Fruit fly (Drosophila melanogaster) whole organism, embryonic: ENCODE results near the gene nanos.

Experiments used
- Adf1 ChIP-seq: fragments of 200-800 bp; sonication (Bioruptor generic); IDR thresholded peaks from 2 replicates; pipeline ENCODE4 v1.3.6; 2022; ENCODE audit warnings: missing biosample characterization, missing genetic modification characterization
- CG11093 ChIP-seq: fragments of 200-800 bp; sonication (Bioruptor generic); IDR thresholded peaks from 3 replicates; pipeline ENCODE4 v1.3.6; 2022; ENCODE audit warnings: missing biosample characterization, missing genetic modification characterization
- CG1233 ChIP-seq: fragments of 200-800 bp; sonication (Bioruptor generic); optimal IDR thresholded peaks from 4 replicates; lab custom pipeline; 2018; ENCODE audit warnings: missing biosample characterization, mild to moderate bottlenecking, missing genetic modification characterization
- CG12391 ChIP-seq: fragments of 200-800 bp; sonication (Bioruptor generic); optimal IDR thresholded peaks from 3 replicates; lab custom pipeline; 2018; ENCODE audit warnings: missing biosample characterization, mild to moderate bottlenecking, missing genetic modification characterization, moderate library complexity
- CG12659 ChIP-seq: fragments of 200-800 bp; sonication (Bioruptor generic); optimal IDR thresholded peaks from 3 replicates; lab custom pipeline; 2017; ENCODE audit warnings: mild to moderate bottlenecking, missing biosample characterization, missing genetic modification reagents, missing genetic modification characterization
- CG12769 ChIP-seq: fragments of 200-800 bp; sonication (Bioruptor generic); optimal IDR thresholded peaks from 2 replicates; lab custom pipeline; 2019; ENCODE audit warnings: missing biosample characterization, mild to moderate bottlenecking, missing genetic modification characterization, moderate library complexity
- CG14050 ChIP-seq: fragments of 200-800 bp; sonication (Bioruptor generic); IDR thresholded peaks from 3 replicates; pipeline ENCODE4 v1.3.6; 2022; ENCODE audit warnings: missing biosample characterization, missing genetic modification characterization
- CG14710 ChIP-seq: fragments of 200-800 bp; sonication (Bioruptor generic); optimal IDR thresholded peaks from 3 replicates; lab custom pipeline; 2019; ENCODE audit warnings: missing biosample characterization, mild to moderate bottlenecking, missing genetic modification characterization, moderate library complexity
- CG15514 ChIP-seq: fragments of 200-800 bp; sonication (Bioruptor generic); optimal IDR thresholded peaks from 3 replicates; lab custom pipeline; 2017; ENCODE audit warnings: missing biosample characterization, missing genetic modification characterization, mild to moderate bottlenecking, moderate library complexity, missing genetic modification reagents
- CG15601 ChIP-seq: fragments of 200-800 bp; sonication (Bioruptor generic); optimal IDR thresholded peaks from 3 replicates; lab custom pipeline; 2019; ENCODE audit warnings: missing biosample characterization, mild to moderate bottlenecking, missing genetic modification characterization, moderate library complexity
- CG17612 ChIP-seq: fragments of 200-800 bp; sonication (Bioruptor generic); IDR thresholded peaks from 2 replicates; pipeline ENCODE4 v1.3.6; 2022; ENCODE audit warnings: missing biosample characterization, missing genetic modification characterization
- CG18011 ChIP-seq: fragments of 200-800 bp; sonication (Bioruptor generic); optimal IDR thresholded peaks from 2 replicates; lab custom pipeline; 2017; ENCODE audit warnings: missing biosample characterization, missing genetic modification characterization, mild to moderate bottlenecking, moderate library complexity, missing genotype
- CG1832 ChIP-seq: fragments of 200-800 bp; sonication (Bioruptor generic); optimal IDR thresholded peaks from 2 replicates; lab custom pipeline; 2017; ENCODE audit warnings: missing biosample characterization, mild to moderate bottlenecking, missing genetic modification characterization, inconsistent platforms
- CG2678 ChIP-seq: fragments of 200-800 bp; sonication (Bioruptor generic); optimal IDR thresholded peaks from 3 replicates; lab custom pipeline; 2019; ENCODE audit warnings: missing biosample characterization, mild to moderate bottlenecking, missing genetic modification characterization, moderate library complexity
- CG32772 ChIP-seq: fragments of 200-800 bp; sonication (Bioruptor generic); IDR thresholded peaks from 2 replicates; pipeline ENCODE4 v1.3.6; 2022; ENCODE audit warnings: missing biosample characterization, missing genetic modification characterization
- CG3995 ChIP-seq: fragments of 200-800 bp; sonication (Bioruptor generic); optimal IDR thresholded peaks from 3 replicates; lab custom pipeline; 2016; ENCODE audit warnings: missing biosample characterization, missing genetic modification characterization
- CG42726 ChIP-seq: fragments of 200-800 bp; sonication (Bioruptor generic); IDR thresholded peaks from 2 replicates; pipeline ENCODE4 v1.3.6; 2022; ENCODE audit warnings: missing biosample characterization, missing genetic modification characterization; ENCODE audit not compliant: partially characterized antibody
- CG4424 ChIP-seq: fragments of 200-800 bp; sonication (Bioruptor generic); optimal IDR thresholded peaks from 3 replicates; lab custom pipeline; 2016; ENCODE audit warnings: missing biosample characterization, missing genetic modification characterization
- CG4707 ChIP-seq: fragments of 200-800 bp; sonication (Bioruptor generic); optimal IDR thresholded peaks from 2 replicates; lab custom pipeline; 2018; ENCODE audit warnings: missing biosample characterization, mild to moderate bottlenecking, missing genetic modification characterization, moderate library complexity
- CG6689 ChIP-seq: fragments of 200-800 bp; sonication (Bioruptor generic); IDR thresholded peaks from 2 replicates; pipeline ENCODE4 v1.3.6; 2022; ENCODE audit warnings: missing biosample characterization, missing genetic modification characterization
- CG7786 ChIP-seq: fragments of 200-800 bp; sonication (Bioruptor generic); optimal IDR thresholded peaks from 2 replicates; lab custom pipeline; 2016; ENCODE audit warnings: missing biosample characterization, missing genetic modification characterization
- CG9727 ChIP-seq: fragments of 200-800 bp; sonication (Bioruptor generic); optimal IDR thresholded peaks from 3 replicates; lab custom pipeline; 2017; ENCODE audit warnings: missing biosample characterization, mild to moderate bottlenecking, missing genetic modification characterization
- CTCF ChIP-seq: fragments of 200-800 bp; sonication (Bioruptor generic); optimal IDR thresholded peaks from 2 replicates; lab custom pipeline; 2017; ENCODE audit warnings: missing biosample characterization, mild to moderate bottlenecking, missing genetic modification characterization, moderate library complexity
- CoRest ChIP-seq: fragments of 200-800 bp; sonication (Bioruptor generic); optimal IDR thresholded peaks from 3 replicates; lab custom pipeline; 2018; ENCODE audit warnings: missing biosample characterization, mild to moderate bottlenecking, missing genetic modification characterization, moderate library complexity
- Dip2 ChIP-seq: fragments of 200-800 bp; sonication (Bioruptor generic); IDR thresholded peaks from 2 replicates; pipeline ENCODE4 v1.3.6; 2022; ENCODE audit warnings: missing biosample characterization, missing genetic modification characterization
- Gug ChIP-seq: fragments of 200-800 bp; sonication (Bioruptor generic); IDR thresholded peaks from 4 replicates; pipeline ENCODE4 v1.3.6; 2022; ENCODE audit warnings: missing biosample characterization, missing genetic modification characterization
- H2.0 ChIP-seq: fragments of 200-800 bp; sonication (Bioruptor generic); IDR thresholded peaks from 2 replicates; pipeline ENCODE4 v1.3.6; 2022; ENCODE audit warnings: missing biosample characterization, missing genetic modification characterization
- Jarid2 ChIP-seq: fragments of 200-800 bp; sonication (Bioruptor generic); optimal IDR thresholded peaks from 3 replicates; lab custom pipeline; 2017; ENCODE audit warnings: mild to moderate bottlenecking, missing biosample characterization, missing genetic modification reagents, missing genetic modification characterization
- Lim3 ChIP-seq: fragments of 200-800 bp; sonication (Bioruptor generic); IDR thresholded peaks from 2 replicates; pipeline ENCODE4 v1.3.6; 2022; ENCODE audit warnings: missing biosample characterization, missing genetic modification characterization
- Ravus ChIP-seq: fragments of 200-800 bp; sonication (Bioruptor generic); IDR thresholded peaks from 2 replicates; pipeline ENCODE4 v1.3.6; 2022; ENCODE audit warnings: missing biosample characterization, missing genetic modification characterization
- Sox100B ChIP-seq: fragments of 200-800 bp; sonication (Bioruptor generic); optimal IDR thresholded peaks from 3 replicates; lab custom pipeline; 2018; ENCODE audit warnings: missing biosample characterization, mild to moderate bottlenecking, missing genetic modification characterization
- Taf1 ChIP-seq: fragments of 200-800 bp; sonication (Bioruptor generic); IDR thresholded peaks from 2 replicates; pipeline ENCODE4 v1.3.6; 2022; ENCODE audit warnings: missing biosample characterization, missing genetic modification characterization
- Vsx1 ChIP-seq: fragments of 200-800 bp; sonication (Bioruptor generic); optimal IDR thresholded peaks from 2 replicates; lab custom pipeline; 2017; ENCODE audit warnings: missing biosample characterization, mild to moderate bottlenecking, missing genetic modification characterization, missing genetic modification reagents
- cad ChIP-seq: fragments of >200 bp; optimal IDR thresholded peaks from 2 replicates; lab custom pipeline; 2017; ENCODE audit warnings: missing biosample characterization, missing genetic modification characterization
- chif ChIP-seq, 2 experiments: fragments of 200-800 bp; sonication (Bioruptor generic); optimal IDR thresholded peaks; 3 replicates each; lab custom pipeline; 2016; ENCODE audit warnings: missing biosample characterization in 2 of 2, missing genetic modification characterization in 2 of 2
- chm ChIP-seq: fragments of 200-800 bp; sonication (Bioruptor generic); IDR thresholded peaks from 2 replicates; pipeline ENCODE4 v1.3.6; 2022; ENCODE audit warnings: missing biosample characterization, missing genetic modification characterization
- crc ChIP-seq: fragments of 200-800 bp; sonication (Bioruptor generic); optimal IDR thresholded peaks from 2 replicates; lab custom pipeline; 2016; ENCODE audit warnings: missing biosample characterization, missing genetic modification characterization
- dpn ChIP-seq, 2 experiments: fragments of 200-800 bp; sonication (Bioruptor generic); optimal IDR thresholded peaks; 3 replicates each; lab custom pipeline; 2016; ENCODE audit warnings: missing biosample characterization in 2 of 2, missing genetic modification characterization in 2 of 2
- ftz-f1 ChIP-seq: fragments of 200-800 bp; sonication (Bioruptor generic); optimal IDR thresholded peaks from 2 replicates; lab custom pipeline; 2016; ENCODE audit warnings: missing biosample characterization, missing genetic modification characterization
- fu2 ChIP-seq: fragments of 200-800 bp; sonication (Bioruptor generic); optimal IDR thresholded peaks from 2 replicates; lab custom pipeline; 2016; ENCODE audit warnings: missing biosample characterization, missing genetic modification characterization
- kah ChIP-seq: fragments of 200-800 bp; sonication (Bioruptor generic); optimal IDR thresholded peaks from 2 replicates; lab custom pipeline; 2018; ENCODE audit warnings: missing biosample characterization, mild to moderate bottlenecking, missing genetic modification characterization
- knrl ChIP-seq: fragments of 200-800 bp; sonication (Bioruptor generic); IDR thresholded peaks from 3 replicates; pipeline ENCODE4 v1.3.6; 2022; ENCODE audit warnings: missing biosample characterization, missing genetic modification characterization; ENCODE audit not compliant: partially characterized antibody
- lilli ChIP-seq: fragments of 200-800 bp; sonication (Bioruptor generic); optimal IDR thresholded peaks from 3 replicates; lab custom pipeline; 2016; ENCODE audit warnings: missing biosample characterization, missing genetic modification characterization
- lmd ChIP-seq: fragments of 200-800 bp; sonication (Bioruptor generic); IDR thresholded peaks from 2 replicates; pipeline ENCODE4 v1.3.6; 2022; ENCODE audit warnings: missing biosample characterization, missing genetic modification characterization
- luna ChIP-seq: fragments of 200-800 bp; sonication (Bioruptor generic); optimal IDR thresholded peaks from 2 replicates; lab custom pipeline; 2016; ENCODE audit warnings: missing biosample characterization, missing genetic modification characterization
- nerfin-1 ChIP-seq: fragments of 200-800 bp; sonication (Bioruptor generic); optimal IDR thresholded peaks from 3 replicates; lab custom pipeline; 2019; ENCODE audit warnings: missing biosample characterization, mild to moderate bottlenecking, missing genetic modification characterization, moderate library complexity
- p53 ChIP-seq: fragments of 200-800 bp; sonication (Bioruptor generic); optimal IDR thresholded peaks from 2 replicates; lab custom pipeline; 2016; ENCODE audit warnings: missing biosample characterization, missing genetic modification characterization
- pfk ChIP-seq: fragments of 200-800 bp; sonication (Bioruptor generic); optimal IDR thresholded peaks from 2 replicates; lab custom pipeline; 2018; ENCODE audit warnings: missing biosample characterization, mild to moderate bottlenecking, missing genetic modification characterization, moderate library complexity
- ssp ChIP-seq: fragments of 200-800 bp; sonication (Bioruptor generic); IDR thresholded peaks from 2 replicates; pipeline ENCODE4 v1.3.6; 2022; ENCODE audit warnings: missing biosample characterization, missing genetic modification characterization
- vfl ChIP-seq: fragments of 200-800 bp; sonication (Bioruptor generic); optimal IDR thresholded peaks from 2 replicates; lab custom pipeline; 2016; ENCODE audit warnings: missing biosample characterization, missing genetic modification characterization
- zen2 ChIP-seq: fragments of 200-800 bp; sonication (Bioruptor generic); IDR thresholded peaks from 3 replicates; pipeline ENCODE4 v1.3.6; 2022; ENCODE audit warnings: missing biosample characterization, missing genetic modification characterization; ENCODE audit not compliant: partially characterized antibody

Gene nanos

dm6 chr3R:19166077-19166778, 9.2 kb downstream of the nanos start (continued):
- TF ChIP-seq CG15601 (tag; lab: Kevin White, UChicago) (no peak), CG18011 (GFP tag; lab: Kevin White, UChicago) (no peak), CG12659 (GFP tag; lab: Kevin White, UChicago) (no peak), chif (GFP tag; optimal IDR thresholded peaks at IDR 0.05; lab: Kevin White, UChicago) (no peak), CG14050 (GFP tag; lab: Robert Waterston, UW) (no peak), dpn (GFP tag; optimal IDR thresholded peaks at IDR 0.05; lab: Kevin White, UChicago) (no peak), nerfin-1 (tag; lab: Kevin White, UChicago) (no peak), CG9727 (no peak), Vsx1 (no peak), CG17612 (no peak), CG3995 (GFP tag; lab: Kevin White, UChicago) (no peak), H2.0 (no peak), Sox100B (GFP tag; lab: Kevin White, UChicago) (no peak), CG14710 (tag; lab: Kevin White, UChicago) (no peak), lilli (GFP tag; lab: Kevin White, UChicago) (no peak), CoRest (tag; lab: Kevin White, UChicago) (no peak), Dip2 (GFP tag; lab: Robert Waterston, UW) (no peak), ftz-f1 (no peak), lmd (GFP tag; lab: Robert Waterston, UW) (no peak), CG1233 (no peak), CG7786 (GFP tag; lab: Kevin White, UChicago) (no peak), CG15514 (GFP tag; lab: Kevin White, UChicago) (no peak), CG6689 (GFP tag; lab: Robert Waterston, UW) (no peak), crc (GFP tag; lab: Kevin White, UChicago) (no peak), p53 (GFP tag; lab: Kevin White, UChicago) (no peak), CG42726 (no peak), pfk (GFP tag; lab: Kevin White, UChicago) (no peak), CG32772 (GFP tag; lab: Robert Waterston, UW) (0 out of 2 replicates have a peak, but pooled peaks have one; percentile 28), CG4424 (GFP tag; lab: Kevin White, UChicago) (no peak), vfl (no peak), CG2678 (no peak), zen2 (GFP tag; lab: Robert Waterston, UW) (0 out of 3 replicates have a peak, but pooled peaks have one; percentile 1), Adf1 (no peak), Jarid2 (GFP tag; lab: Kevin White, UChicago) (no peak), CG11093 (GFP tag; lab: Robert Waterston, UW) (no peak), chm (GFP tag; lab: Robert Waterston, UW) (0 out of 2 replicates have a peak, but pooled peaks have one; percentile 17), CG12769 (peak; percentile 35), CG12391 (tag; lab: Kevin White, UChicago) (no peak), Gug (GFP tag; lab: Robert Waterston, UW) (no peak), Taf1 (no peak), Ravus (GFP tag; lab: Robert Waterston, UW) (no peak), knrl (GFP tag; lab: Robert Waterston, UW) (no peak), fu2 (GFP tag; lab: Kevin White, UChicago) (no peak), cad (GFP tag; lab: Kevin White, UChicago) (no peak), luna (GFP tag; lab: Kevin White, UChicago) (no peak), CTCF (GFP tag; lab: Kevin White, UChicago) (no peak), Lim3 (GFP tag; lab: Robert Waterston, UW) (no peak), ssp (GFP tag; lab: Robert Waterston, UW) (no peak), kah (no peak), CG1832 (GFP tag; lab: Kevin White, UChicago) (no peak), CG4707 (GFP tag; lab: Kevin White, UChicago) (peak; percentile 27)
